Fruit fly (Drosophila melanogaster): Measurements from ENCODE around the gene CG34274.

DNA sequence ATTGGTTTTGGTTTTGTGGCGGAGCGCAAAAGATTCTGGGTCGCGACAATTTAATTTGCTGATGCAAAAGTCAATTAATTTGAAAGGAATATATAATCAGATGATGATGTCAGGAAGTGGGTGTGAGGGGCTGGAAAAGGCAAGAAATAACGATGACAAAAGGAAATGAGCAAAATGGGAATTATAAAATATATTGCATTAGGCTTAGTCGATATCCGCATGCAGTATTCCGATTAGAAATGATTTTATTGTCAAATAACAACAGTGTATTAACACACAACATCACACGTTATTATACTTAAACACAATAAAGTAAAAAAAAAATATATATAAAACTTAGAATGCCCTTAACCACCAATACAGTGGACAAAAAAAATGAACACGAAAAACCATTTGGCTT lies at the start of gene CG34274:
- TF ChIP-seq psq (optimal IDR thresholded peaks at IDR 0.05) = no peak
- no peak for TF ChIP-seq ttk (optimal IDR thresholded peaks at IDR 0.05)
- no peak for TF ChIP-seq insv (optimal IDR thresholded peaks at IDR 0.05)
- TF ChIP-seq Sin3A (optimal IDR thresholded peaks at IDR 0.05) = no peak
- TF ChIP-seq h (optimal IDR thresholded peaks at IDR 0.05) = no peak
- no peak for TF ChIP-seq Myc (optimal IDR thresholded peaks at IDR 0.05)
